Fruit fly (Drosophila melanogaster) whole organism, wandering third instar larva: ENCODE data around the gene CG15545.

ENCODE experiments used
- CG32264 ChIP-seq: fragments of 200-800 bp; sonication (Bioruptor generic); optimal IDR thresholded peaks from 2 replicates; lab custom pipeline; 2016; ENCODE audit warnings: missing biosample characterization, missing genetic modification characterization
- CrebA ChIP-seq: fragments of 200-800 bp; sonication (Bioruptor generic); optimal IDR thresholded peaks from 2 replicates; lab custom pipeline; 2016; ENCODE audit warnings: missing biosample characterization, mild to moderate bottlenecking, missing genetic modification characterization, borderline replicate concordance
- Dfd ChIP-seq: fragments of >200 bp; optimal IDR thresholded peaks from 2 replicates; lab custom pipeline; 2017; ENCODE audit warnings: missing biosample characterization, missing genetic modification characterization
- HLH106 ChIP-seq: fragments of 200-800 bp; optimal IDR thresholded peaks from 3 replicates; lab custom pipeline; 2019; ENCODE audit warnings: missing biosample characterization, mild to moderate bottlenecking, missing genetic modification characterization, moderate library complexity
- Myc ChIP-seq: fragments of >200 bp; optimal IDR thresholded peaks from 2 replicates; lab custom pipeline; 2017
- OdsH ChIP-seq: fragments of 200-800 bp; sonication (Bioruptor generic); optimal IDR thresholded peaks from 2 replicates; lab custom pipeline; 2016; ENCODE audit warnings: missing biosample characterization, mild to moderate bottlenecking, missing genetic modification characterization
- dsf ChIP-seq: sonication (Bioruptor generic); optimal IDR thresholded peaks from 2 replicates; lab custom pipeline; 2016; ENCODE audit warnings: missing biosample characterization, missing genetic modification characterization, borderline replicate concordance
- foxo ChIP-seq, 2 experiments: fragments of 200-800 bp; sonication (Bioruptor generic); optimal IDR thresholded peaks; 2 replicates in 1 of 2; 3 replicates in 1 of 2; lab custom pipeline; 2016 to 2017; ENCODE audit warnings: missing biosample characterization in 2 of 2, missing genetic modification characterization in 2 of 2
- h ChIP-seq: fragments of 200-800 bp; sonication (Bioruptor generic); optimal IDR thresholded peaks from 3 replicates; lab custom pipeline; 2016; ENCODE audit warnings: missing biosample characterization, mild to moderate bottlenecking, missing genetic modification characterization
- lola ChIP-seq: fragments of >200 bp; optimal IDR thresholded peaks from 2 replicates; lab custom pipeline; 2017; ENCODE audit warnings: missing biosample characterization, missing genetic modification characterization
- pan ChIP-seq: fragments of >200 bp; optimal IDR thresholded peaks from 2 replicates; lab custom pipeline; 2017
- psq ChIP-seq: fragments of 200-800 bp; sonication (Bioruptor generic); optimal IDR thresholded peaks from 3 replicates; lab custom pipeline; 2017; ENCODE audit warnings: missing biosample characterization, mild to moderate bottlenecking, missing genetic modification characterization, moderate library complexity
- rgr ChIP-seq: fragments of 200-800 bp; sonication (Bioruptor generic); optimal IDR thresholded peaks from 3 replicates; lab custom pipeline; 2016; ENCODE audit warnings: missing biosample characterization, mild to moderate bottlenecking, missing genetic modification characterization
- sage ChIP-seq: fragments of 200-800 bp; sonication (Bioruptor generic); optimal IDR thresholded peaks from 2 replicates; lab custom pipeline; 2016; ENCODE audit warnings: missing biosample characterization, mild to moderate bottlenecking, missing genetic modification characterization

- TF ChIP-seq rgr (GFP tag; lab: Kevin White, UChicago) (no peak), dsf (GFP tag; lab: Kevin White, UChicago) (no peak), h (GFP tag; lab: Kevin White, UChicago) (no peak), OdsH (no peak), lola (no peak), sage (GFP tag; lab: Kevin White, UChicago) (no peak), Myc (no peak), pan (lab: Kevin White, UChicago) (no peak), HLH106 (tag; lab: Kevin White, UChicago) (no peak), CrebA (GFP tag; lab: Kevin White, UChicago) (no peak), CG32264 (GFP tag; lab: Kevin White, UChicago) (no peak), foxo (GFP tag; optimal IDR thresholded peaks at IDR 0.05; lab: Kevin White, UChicago) (no peak), Dfd (no peak), psq (GFP tag; lab: Kevin White, UChicago) (no peak)
Measured at dm6 chr3R:30872301-30873044, at the start of gene CG15545.
